Fruit fly (Drosophila melanogaster): ENCODE measurements around the gene CG1092.

- TF ChIP-seq toe (GFP tag; optimal IDR thresholded peaks at IDR 0.05) (no peak), ovo (GFP tag; optimal IDR thresholded peaks at IDR 0.05) (no peak), Clk (GFP tag; optimal IDR thresholded peaks at IDR 0.05) (no peak), CG7045 (GFP tag; optimal IDR thresholded peaks at IDR 0.05) (no peak), CG1620 (GFP tag; optimal IDR thresholded peaks at IDR 0.05) (no peak), cic (GFP tag; optimal IDR thresholded peaks at IDR 0.05) (no peak), CG14711 (tag; optimal IDR thresholded peaks at IDR 0.05) (no peak), tj (GFP tag; optimal IDR thresholded peaks at IDR 0.05) (no peak), pad (GFP tag; optimal IDR thresholded peaks at IDR 0.05) (no peak)
These were observed 13.5 kb downstream of the CG1092 start, which contains the start of gene cpx for dm6 chr3R:4280062-4280461.
